Worm (Caenorhabditis elegans) whole organism, mixed stage, embryonic: ENCODE data around the gene aak-1.

Source experiments
- blmp-1 ChIP-seq: fragments of 150-350 bp; optimal IDR thresholded peaks from 2 replicates; lab custom pipeline; 2014; ENCODE audit warnings: missing biosample characterization, missing genetic modification characterization
- mep-1 ChIP-seq: fragments of 150-350 bp; optimal IDR thresholded peaks from 2 replicates; lab custom pipeline; 2017; ENCODE audit warnings: missing biosample characterization, missing genetic modification reagents, missing genetic modification characterization, inconsistent platforms
- nhr-28 ChIP-seq: fragments of 150-350 bp; optimal IDR thresholded peaks from 2 replicates; lab custom pipeline; 2014; ENCODE audit warnings: missing biosample characterization, missing genetic modification characterization

DNA sequence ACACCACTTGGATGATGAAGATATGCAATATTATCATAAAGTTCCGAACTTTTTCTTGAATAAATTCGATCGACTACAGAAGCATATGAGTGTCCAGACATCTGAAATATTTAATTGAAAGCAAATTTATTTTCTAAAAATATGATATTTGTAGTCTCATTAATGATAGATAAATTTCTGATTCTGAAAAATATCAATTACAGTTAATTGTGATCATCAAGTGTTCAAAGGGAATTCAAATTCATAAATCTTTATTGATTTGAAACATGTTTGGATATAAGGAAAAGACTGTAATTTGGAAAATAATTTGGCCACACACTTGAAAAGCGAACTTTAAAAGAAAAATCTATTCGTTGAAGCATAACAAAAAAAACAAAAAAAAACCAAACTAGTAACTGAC is 46.4 kb upstream of the aak-1 start, which contains the start of gene F54F2.7:
- TF ChIP-seq mep-1 (no peak), nhr-28 (tag; lab: Kevin White, UChicago) (no peak), blmp-1 (tag; lab: Kevin White, UChicago) (no peak)
